Fruit fly (Drosophila melanogaster) whole organism, wandering third instar larva: ENCODE measurements around the gene CG16813.

ENCODE experiments used
- Abd-B ChIP-seq: fragments of >200 bp; optimal IDR thresholded peaks from 2 replicates; lab custom pipeline; 2017; ENCODE audit warnings: missing biosample characterization, missing genetic modification characterization
- CG32264 ChIP-seq: fragments of 200-800 bp; sonication (Bioruptor generic); optimal IDR thresholded peaks from 2 replicates; lab custom pipeline; 2016; ENCODE audit warnings: missing biosample characterization, missing genetic modification characterization
- CG9705 ChIP-seq: fragments of 200-800 bp; sonication (Bioruptor generic); optimal IDR thresholded peaks from 2 replicates; lab custom pipeline; 2018; ENCODE audit warnings: missing biosample characterization, mild to moderate bottlenecking, missing genetic modification characterization
- CrebA ChIP-seq: fragments of 200-800 bp; sonication (Bioruptor generic); optimal IDR thresholded peaks from 2 replicates; lab custom pipeline; 2016; ENCODE audit warnings: missing biosample characterization, mild to moderate bottlenecking, missing genetic modification characterization, borderline replicate concordance
- Dfd ChIP-seq: fragments of >200 bp; optimal IDR thresholded peaks from 2 replicates; lab custom pipeline; 2017; ENCODE audit warnings: missing biosample characterization, missing genetic modification characterization
- GATAd ChIP-seq: sonication (Bioruptor generic); optimal IDR thresholded peaks from 2 replicates; lab custom pipeline; 2016; ENCODE audit warnings: missing biosample characterization, missing genetic modification characterization
- HLH106 ChIP-seq: fragments of 200-800 bp; optimal IDR thresholded peaks from 3 replicates; lab custom pipeline; 2019; ENCODE audit warnings: missing biosample characterization, mild to moderate bottlenecking, missing genetic modification characterization, moderate library complexity
- Hr78 ChIP-seq: fragments of >200 bp; optimal IDR thresholded peaks from 2 replicates; lab custom pipeline; 2017; ENCODE audit warnings: missing biosample characterization, missing genetic modification characterization
- Hr83 ChIP-seq: fragments of 200-300 bp; sonication (Bioruptor generic); optimal IDR thresholded peaks from 2 replicates; lab custom pipeline; 2016; ENCODE audit warnings: missing biosample characterization, mild to moderate bottlenecking, missing genetic modification characterization, moderate library complexity; ENCODE audit not compliant: poor library complexity, severe bottlenecking
- Jra ChIP-seq: sonication (Bioruptor generic); optimal IDR thresholded peaks from 2 replicates; lab custom pipeline; 2016; ENCODE audit warnings: missing biosample characterization, missing genetic modification characterization
- Mio ChIP-seq: sonication (Bioruptor generic); optimal IDR thresholded peaks from 2 replicates; lab custom pipeline; 2016; ENCODE audit warnings: missing biosample characterization, missing genetic modification characterization
- Myc ChIP-seq: fragments of >200 bp; optimal IDR thresholded peaks from 2 replicates; lab custom pipeline; 2017
- N ChIP-seq: fragments of >200 bp; optimal IDR thresholded peaks from 2 replicates; lab custom pipeline; 2018; ENCODE audit warnings: missing biosample characterization, missing external identifiers, missing genetic modification characterization
- OdsH ChIP-seq: fragments of 200-800 bp; sonication (Bioruptor generic); optimal IDR thresholded peaks from 2 replicates; lab custom pipeline; 2016; ENCODE audit warnings: missing biosample characterization, mild to moderate bottlenecking, missing genetic modification characterization
- Rel ChIP-seq, 2 experiments: fragments of 200-800 bp; sonication (Bioruptor generic) in 1 of 2; optimal IDR thresholded peaks; 2 replicates in 1 of 2; 3 replicates in 1 of 2; lab custom pipeline; 2016 to 2019; ENCODE audit warnings: mild to moderate bottlenecking in 2 of 2, missing biosample characterization in 2 of 2, missing genetic modification characterization in 2 of 2, moderate library complexity in 1 of 2
- Sp1 ChIP-seq: fragments of 200-800 bp; sonication (Bioruptor generic); optimal IDR thresholded peaks from 3 replicates; lab custom pipeline; 2019; ENCODE audit warnings: missing biosample characterization, mild to moderate bottlenecking, missing genetic modification characterization, moderate library complexity
- Vsx2 ChIP-seq: fragments of 200-300, 225-300 bp; sonication (Bioruptor generic); optimal IDR thresholded peaks from 2 replicates; lab custom pipeline; 2018; ENCODE audit warnings: missing biosample characterization, missing genetic modification characterization; ENCODE audit not compliant: partially characterized antibody
- brk ChIP-seq: fragments of 200-800 bp; sonication (Bioruptor generic); optimal IDR thresholded peaks from 2 replicates; lab custom pipeline; 2016; ENCODE audit warnings: missing biosample characterization, mild to moderate bottlenecking, missing genetic modification characterization
- dl ChIP-seq, 2 experiments: fragments of 175-275, 200-275 bp in 1 of 2; fragments of 200-275 bp in 1 of 2; sonication (Bioruptor generic); optimal IDR thresholded peaks; lab custom pipeline; 2018; ENCODE audit warnings: mild to moderate bottlenecking in 2 of 2, missing biosample characterization in 2 of 2, missing genetic modification characterization in 2 of 2, moderate library complexity in 2 of 2; ENCODE audit not compliant: partially characterized antibody in 2 of 2, insufficient read depth in 1 of 2
- dmrt93B ChIP-seq: fragments of 200-800 bp; sonication (Bioruptor generic); optimal IDR thresholded peaks from 2 replicates; lab custom pipeline; 2018; ENCODE audit warnings: missing biosample characterization, mild to moderate bottlenecking, missing genetic modification characterization
- ey ChIP-seq: fragments of 200-800 bp; sonication (Bioruptor generic); optimal IDR thresholded peaks from 2 replicates; lab custom pipeline; 2016; ENCODE audit warnings: missing biosample characterization, missing genetic modification characterization
- foxo ChIP-seq, 2 experiments: fragments of 200-800 bp; sonication (Bioruptor generic); optimal IDR thresholded peaks; 2 replicates in 1 of 2; 3 replicates in 1 of 2; lab custom pipeline; 2016 to 2017; ENCODE audit warnings: missing biosample characterization in 2 of 2, missing genetic modification characterization in 2 of 2
- fru ChIP-seq: fragments of 200-800 bp; sonication (Bioruptor generic); optimal IDR thresholded peaks from 3 replicates; lab custom pipeline; 2016; ENCODE audit warnings: missing biosample characterization, mild to moderate bottlenecking, missing genetic modification characterization
- h ChIP-seq: fragments of 200-800 bp; sonication (Bioruptor generic); optimal IDR thresholded peaks from 3 replicates; lab custom pipeline; 2016; ENCODE audit warnings: missing biosample characterization, mild to moderate bottlenecking, missing genetic modification characterization
- lola ChIP-seq: fragments of >200 bp; optimal IDR thresholded peaks from 2 replicates; lab custom pipeline; 2017; ENCODE audit warnings: missing biosample characterization, missing genetic modification characterization
- pan ChIP-seq: fragments of >200 bp; optimal IDR thresholded peaks from 2 replicates; lab custom pipeline; 2017
- psq ChIP-seq: fragments of 200-800 bp; sonication (Bioruptor generic); optimal IDR thresholded peaks from 3 replicates; lab custom pipeline; 2017; ENCODE audit warnings: missing biosample characterization, mild to moderate bottlenecking, missing genetic modification characterization, moderate library complexity
- sage ChIP-seq: fragments of 200-800 bp; sonication (Bioruptor generic); optimal IDR thresholded peaks from 2 replicates; lab custom pipeline; 2016; ENCODE audit warnings: missing biosample characterization, mild to moderate bottlenecking, missing genetic modification characterization
- sv ChIP-seq: fragments of 200-800 bp; sonication (Bioruptor generic); optimal IDR thresholded peaks from 3 replicates; lab custom pipeline; 2016; ENCODE audit warnings: missing biosample characterization, missing genetic modification characterization
- usp ChIP-seq: fragments of >200 bp; optimal IDR thresholded peaks from 2 replicates; lab custom pipeline; 2017; ENCODE audit warnings: missing biosample characterization, missing genetic modification characterization

CG16813 gene

dm6 chr2L:13191052-13191678 is 36.2 kb upstream of the CG16813 start:
- no peak for TF ChIP-seq brk (GFP tag; lab: Kevin White, UChicago)
- no peak for TF ChIP-seq HLH106 (tag; lab: Kevin White, UChicago)
- no peak for TF ChIP-seq Sp1 (GFP tag; lab: Kevin White, UChicago)
- no peak for TF ChIP-seq usp (GFP tag; lab: Kevin White, UChicago)
- no peak for TF ChIP-seq Hr78 (GFP tag; lab: Kevin White, UChicago)
- no peak for TF ChIP-seq dmrt93B (GFP tag; lab: Kevin White, UChicago)
- TF ChIP-seq Hr83 (GFP tag; lab: Kevin White, UChicago) = no peak
- no peak for TF ChIP-seq ey
- TF ChIP-seq GATAd (GFP tag; lab: Kevin White, UChicago) = no peak

dm6 chr2L:13191894-13192293 is 35.4 kb upstream of the CG16813 start, which contains the start of the genes CG16974 and Edem2:
CG16974 (minus strand) TSS chr2L:13191979.
Edem2 (plus strand) TSS chr2L:13192201.
- TF ChIP-seq foxo (GFP tag; optimal IDR thresholded peaks at IDR 0.05; lab: Kevin White, UChicago) (peak in 1 of 2 experiments; percentile 88), sv (GFP tag; lab: Kevin White, UChicago) (peak; percentile 63), sage (GFP tag; lab: Kevin White, UChicago) (no peak), Jra (GFP tag; lab: Kevin White, UChicago) (no peak), HLH106 (tag; lab: Kevin White, UChicago) (no peak), fru (no peak), ey (peak; percentile 63), Myc (lab: Kevin White, UChicago) (no peak), Hr83 (GFP tag; lab: Kevin White, UChicago) (peak; percentile 49), Dfd (GFP tag; lab: Kevin White, UChicago) (no peak), Rel (GFP tag; optimal IDR thresholded peaks at IDR 0.05; lab: Kevin White, UChicago) (no peak), Rel (tag; optimal IDR thresholded peaks at IDR 0.05; lab: Kevin White, UChicago) (peak; percentile 72), dmrt93B (GFP tag; lab: Kevin White, UChicago) (no peak), CG9705 (peak; percentile 58), GATAd (GFP tag; lab: Kevin White, UChicago) (peak; percentile 41), psq (GFP tag; lab: Kevin White, UChicago) (peak; percentile 76), h (GFP tag; lab: Kevin White, UChicago) (no peak)
- TF ChIP-seq, all 38 proteins: peak for 8

dm6 chr2L:13195822-13196221 is 31.5 kb upstream of the CG16813 start:
- no peak for TF ChIP-seq h (GFP tag; lab: Kevin White, UChicago)
- TF ChIP-seq Vsx2 (GFP tag; lab: Kevin White, UChicago) = no peak
- no peak for TF ChIP-seq Mio (GFP tag; lab: Kevin White, UChicago)
- TF ChIP-seq lola (GFP tag; lab: Kevin White, UChicago) = no peak
- TF ChIP-seq CrebA = no peak
- TF ChIP-seq N (GFP tag; lab: Kevin White, UChicago) = no peak
- TF ChIP-seq CG32264 (GFP tag; lab: Kevin White, UChicago) = no peak
- no peak for TF ChIP-seq pan
- TF ChIP-seq psq (GFP tag; lab: Kevin White, UChicago) = no peak
- TF ChIP-seq usp (GFP tag; lab: Kevin White, UChicago) = no peak
- no peak for TF ChIP-seq sage (GFP tag; lab: Kevin White, UChicago)
- TF ChIP-seq brk (GFP tag; lab: Kevin White, UChicago) = no peak
- TF ChIP-seq GATAd (GFP tag; lab: Kevin White, UChicago) = no peak
- TF ChIP-seq HLH106 (tag; lab: Kevin White, UChicago) = no peak
- no peak for TF ChIP-seq CG9705
- no peak for TF ChIP-seq dl (GFP tag; optimal IDR thresholded peaks at IDR 0.05; lab: Kevin White, UChicago; ENCODE audit: insufficient read depth in 1 of 2, partially characterized antibody in 2 of 2)
- no peak for TF ChIP-seq Abd-B (GFP tag; lab: Kevin White, UChicago)
- no peak for TF ChIP-seq OdsH (GFP tag; lab: Kevin White, UChicago)
- TF ChIP-seq, all 38 proteins: peak for 0

- TF ChIP-seq dmrt93B (GFP tag; lab: Kevin White, UChicago) (no peak), Rel (GFP tag; optimal IDR thresholded peaks at IDR 0.05; lab: Kevin White, UChicago) (no peak), Rel (tag; optimal IDR thresholded peaks at IDR 0.05; lab: Kevin White, UChicago) (peak; percentile 76)
- TF ChIP-seq, all 38 proteins: peak for 1
These were observed 24.3 kb upstream of the CG16813 start, which contains the start of gene CG16972 for dm6 chr2L:13202960-13203436. CG16972 (minus strand) TSS chr2L:13203295.
